Worm (Caenorhabditis elegans): Measurements from ENCODE around the gene C50D2.2.

DNA sequence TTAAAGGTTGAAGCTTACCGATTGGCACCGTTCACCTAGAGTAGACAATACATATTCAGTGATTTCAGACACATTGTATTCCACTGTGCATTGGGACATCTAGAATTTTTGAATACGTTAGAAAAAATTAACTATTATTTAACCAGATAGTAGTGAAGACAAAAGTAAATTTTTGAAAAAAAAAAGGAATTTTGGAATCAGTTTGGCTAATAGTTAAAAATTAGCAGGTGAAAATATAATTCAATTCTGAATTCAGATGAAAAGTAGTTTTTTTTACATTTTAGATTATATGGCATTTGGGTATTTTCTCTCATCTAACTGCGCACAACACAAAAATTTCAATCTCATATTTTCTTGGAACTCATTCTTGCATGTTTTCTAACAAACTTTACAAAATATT, 15.9 kb downstream of the C50D2.2 start, which contains the start of gene nmur-2:
- TF ChIP-seq skn-1 (tag; optimal IDR thresholded peaks at IDR 0.05) (no peak), ceh-82 (tag; optimal IDR thresholded peaks at IDR 0.05) (no peak), snpc-4 (tag; optimal IDR thresholded peaks at IDR 0.05) (no peak), unc-62 (GFP tag; optimal IDR thresholded peaks at IDR 0.05) (no peak), ztf-11 (tag; optimal IDR thresholded peaks at IDR 0.05) (no peak), nhr-12 (tag; optimal IDR thresholded peaks at IDR 0.05) (no peak), mdl-1 (tag; optimal IDR thresholded peaks at IDR 0.05) (no peak), R02D3.7 (tag; optimal IDR thresholded peaks at IDR 0.05) (no peak), fos-1 (tag; optimal IDR thresholded peaks at IDR 0.05) (no peak)
